Fruit fly (Drosophila melanogaster): Measurements from ENCODE around the gene CG17931.

dm6 chr3R:16394531-16394930, 35.3 kb upstream of the CG17931 start:
- no peak for TF ChIP-seq CG10147 (GFP tag; optimal IDR thresholded peaks at IDR 0.05)
- no peak for TF ChIP-seq tgo (GFP tag; IDR thresholded peaks at IDR 0.05)
- TF ChIP-seq Dp (GFP tag; optimal IDR thresholded peaks at IDR 0.05): no peak
- no peak for TF ChIP-seq br (optimal IDR thresholded peaks at IDR 0.05)
- no peak for TF ChIP-seq nom (GFP tag; optimal IDR thresholded peaks at IDR 0.05)
- TF ChIP-seq fd3F (GFP tag; optimal IDR thresholded peaks at IDR 0.05): no peak
- peak; percentile 20; the same call in 1 of the 2 replicates for TF ChIP-seq CG14441 (GFP tag; IDR thresholded peaks at IDR 0.05)
- TF ChIP-seq sisA (GFP tag; IDR thresholded peaks at IDR 0.05): no peak
- TF ChIP-seq CG9727 (GFP tag; optimal IDR thresholded peaks at IDR 0.05): no peak
- TF ChIP-seq CG18619 (GFP tag; optimal IDR thresholded peaks at IDR 0.05): no peak
- no peak for TF ChIP-seq pan (optimal IDR thresholded peaks at IDR 0.05)
- TF ChIP-seq pan (GFP tag; optimal IDR thresholded peaks at IDR 0.05 in 1 of 2, IDR thresholded peaks at IDR 0.05 in 1 of 2): no peak
- TF ChIP-seq CG12744 (GFP tag; optimal IDR thresholded peaks at IDR 0.05): no peak
